Worm (Caenorhabditis elegans) whole organism, midembryonic: ENCODE data around the gene Y49F6B.13.
"Not testable (repeated sequence)": the region's sequence is repeated elsewhere in the genome, so short reads cannot be mapped to it uniquely, and the experiment has no call there.

ENCODE experiments used
- T22C8.4 ChIP-seq: fragments of 200-800 bp; sonication (Bioruptor generic); IDR thresholded peaks from 2 replicates; pipeline ENCODE4 v1.3.6; 2022; ENCODE audit warnings: missing genetic modification characterization, missing compliant biosample characterization
- cog-1 ChIP-seq: sonication (generic microtip); optimal IDR thresholded peaks from 2 replicates; lab custom pipeline; 2016; ENCODE audit warnings: missing genetic modification characterization, missing compliant biosample characterization
- flt-1 ChIP-seq: fragments of 200-800 bp; sonication (Bioruptor generic); IDR thresholded peaks from 2 replicates; pipeline ENCODE4 v1.3.6; 2022; ENCODE audit warnings: missing genetic modification characterization, missing compliant biosample characterization
- klf-2 ChIP-seq: fragments of 200-800 bp; sonication (Bioruptor generic); conservative IDR thresholded peaks from 2 replicates; pipeline ENCODE4 v1.3.6; 2022; ENCODE audit warnings: missing genetic modification reagents, missing genetic modification characterization, missing compliant biosample characterization
- med-1 ChIP-seq: sonication (generic microtip); optimal IDR thresholded peaks from 2 replicates; lab custom pipeline; 2017; ENCODE audit warnings: missing genetic modification characterization, mild to moderate bottlenecking, missing compliant biosample characterization, antibody characterized with exemption, missing genetic modification reagents; ENCODE audit not compliant: insufficient read depth
- ref-1 ChIP-seq: fragments of 200-800 bp; sonication (Bioruptor generic); conservative IDR thresholded peaks from 2 replicates; pipeline ENCODE4 v1.3.6; 2022; ENCODE audit warnings: missing genetic modification reagents, missing genetic modification characterization, missing compliant biosample characterization
- tab-1 ChIP-seq: fragments of 200-800 bp; sonication (Bioruptor generic); IDR thresholded peaks from 2 replicates; pipeline ENCODE4 v1.3.6; 2022; ENCODE audit warnings: missing genetic modification characterization, missing compliant biosample characterization
- ztf-23 ChIP-seq: fragments of 200-800 bp; sonication (Bioruptor generic); IDR thresholded peaks from 2 replicates; pipeline ENCODE4 v1.3.6; 2022; ENCODE audit warnings: missing genetic modification reagents, missing genetic modification characterization, missing compliant biosample characterization
- ztf-29 ChIP-seq: fragments of 200-800 bp; sonication (Bioruptor generic); IDR thresholded peaks from 2 replicates; pipeline ENCODE4 v1.3.6; 2022; ENCODE audit warnings: missing genetic modification reagents, missing genetic modification characterization, missing compliant biosample characterization

Gene Y49F6B.13

DNA sequence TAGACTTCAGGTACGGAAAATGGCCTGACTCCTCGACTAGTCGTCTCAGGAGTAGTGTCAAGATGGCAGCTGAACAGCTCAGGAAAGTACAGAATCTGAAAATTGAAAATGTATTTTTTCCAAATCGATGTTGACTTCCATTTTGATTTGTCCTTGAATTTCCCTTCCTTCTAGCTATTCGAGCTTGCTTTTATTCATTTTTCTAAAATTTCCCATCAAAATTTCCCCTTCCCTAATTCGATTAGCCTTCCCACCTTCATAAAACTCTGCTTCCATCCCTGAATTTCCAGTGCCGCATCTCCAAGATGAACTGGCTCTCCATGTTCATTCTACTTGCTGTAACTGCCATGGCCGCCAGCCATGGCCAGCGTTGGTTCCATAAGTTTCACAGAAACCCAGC, 1.3 kb upstream of the Y49F6B.13 start, which contains the start of gene Y49F6B.6:
Y49F6B.6 (plus strand) TSS at position 301 of the 400 bp plus-strand sequence.
- no peak for TF ChIP-seq ztf-23 (GFP tag; lab: Robert Waterston, UW)

ce11 chrII:3472316-3472715, 813 bp upstream of the Y49F6B.13 start, which contains the start of gene Y49F6B.12:
Y49F6B.12 (minus strand) TSS chrII:3472416.
- TF ChIP-seq T22C8.4 (GFP tag; lab: Robert Waterston, UW) = no peak
- TF ChIP-seq med-1 = no peak
- no peak for TF ChIP-seq cog-1 (tag; lab: Kevin White, UChicago)
- no peak for TF ChIP-seq ref-1 (GFP tag; lab: Robert Waterston, UW)
- no peak for TF ChIP-seq tab-1
- no peak for TF ChIP-seq flt-1
- no peak for TF ChIP-seq ztf-23 (GFP tag; lab: Robert Waterston, UW)
- TF ChIP-seq ztf-29 (GFP tag; lab: Robert Waterston, UW) = no peak
- TF ChIP-seq klf-2 (GFP tag; lab: Robert Waterston, UW) = no peak

- no peak for TF ChIP-seq ztf-29 (GFP tag; lab: Robert Waterston, UW)
- TF ChIP-seq ref-1 (GFP tag; lab: Robert Waterston, UW) = no peak
- TF ChIP-seq ztf-23 (GFP tag; lab: Robert Waterston, UW) = no peak
- TF ChIP-seq klf-2 (GFP tag; lab: Robert Waterston, UW) = no peak
- no peak for TF ChIP-seq tab-1
- TF ChIP-seq T22C8.4 (GFP tag; lab: Robert Waterston, UW) = no peak
- no peak for TF ChIP-seq flt-1
- TF ChIP-seq cog-1 (tag; lab: Kevin White, UChicago) = no peak
- no peak for TF ChIP-seq med-1
These were observed 954 bp downstream of the Y49F6B.13 start, which contains the start of gene Y49F6B.20 for ce11 chrII:3470549-3470948. Y49F6B.20 (minus strand) TSS chrII:3470649.

- TF ChIP-seq ref-1 (GFP tag; lab: Robert Waterston, UW); ztf-29 (GFP tag; lab: Robert Waterston, UW); tab-1: not testable (repeated sequence)
These were observed 6.9 kb downstream of the Y49F6B.13 start, which contains the start of gene C16C8.10 for ce11 chrII:3464580-3464979. C16C8.10 (minus strand) TSS chrII:3464680.

DNA sequence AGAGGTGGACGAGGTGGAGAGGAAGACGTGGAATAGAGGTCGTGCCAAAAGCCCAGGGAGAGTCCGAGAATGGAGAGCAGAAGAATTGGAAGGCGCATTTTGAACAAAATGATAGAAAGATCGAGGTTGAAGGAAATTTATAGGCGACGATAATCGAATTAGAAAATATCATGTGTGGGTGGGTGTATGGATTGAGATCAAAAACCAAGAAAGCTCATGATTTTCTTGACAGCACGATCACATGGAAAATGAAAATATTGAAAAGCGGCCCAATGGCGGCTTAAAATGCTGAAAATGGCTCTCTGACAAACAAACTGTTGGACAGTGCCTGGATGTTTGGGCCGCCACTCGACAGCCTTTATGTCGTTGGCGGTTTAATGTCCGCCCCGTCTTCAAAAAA, 8.4 kb downstream of the Y49F6B.13 start, which contains the start of gene C16C8.9:
C16C8.9 (minus strand) TSS at position 101 of the 400 bp plus-strand sequence.
- TF ChIP-seq cog-1 (tag; lab: Kevin White, UChicago) = no peak

- TF ChIP-seq tab-1 = no peak
- no peak for TF ChIP-seq T22C8.4 (GFP tag; lab: Robert Waterston, UW)
- no peak for TF ChIP-seq cog-1 (tag; lab: Kevin White, UChicago)
- no peak for TF ChIP-seq ztf-29 (GFP tag; lab: Robert Waterston, UW)
- TF ChIP-seq med-1 = no peak
- TF ChIP-seq ref-1 (GFP tag; lab: Robert Waterston, UW) = no peak
- TF ChIP-seq klf-2 (GFP tag; lab: Robert Waterston, UW) = no peak
- no peak for TF ChIP-seq ztf-23 (GFP tag; lab: Robert Waterston, UW)
- no peak for TF ChIP-seq flt-1
These were observed 9.9 kb downstream of the Y49F6B.13 start, which contains the start of gene C16C8.8 for ce11 chrII:3461586-3461985. C16C8.8 (minus strand) TSS chrII:3461686.

- TF ChIP-seq ref-1 (GFP tag; lab: Robert Waterston, UW) (no peak), cog-1 (tag; lab: Kevin White, UChicago) (no peak), ztf-23 (GFP tag; lab: Robert Waterston, UW) (no peak), med-1 (no peak), ztf-29 (GFP tag; lab: Robert Waterston, UW) (no peak)
These were observed 11.5 kb downstream of the Y49F6B.13 start, which contains the start of gene C16C8.7 for ce11 chrII:3460048-3460447. C16C8.7 (minus strand) TSS chrII:3460148.

DNA sequence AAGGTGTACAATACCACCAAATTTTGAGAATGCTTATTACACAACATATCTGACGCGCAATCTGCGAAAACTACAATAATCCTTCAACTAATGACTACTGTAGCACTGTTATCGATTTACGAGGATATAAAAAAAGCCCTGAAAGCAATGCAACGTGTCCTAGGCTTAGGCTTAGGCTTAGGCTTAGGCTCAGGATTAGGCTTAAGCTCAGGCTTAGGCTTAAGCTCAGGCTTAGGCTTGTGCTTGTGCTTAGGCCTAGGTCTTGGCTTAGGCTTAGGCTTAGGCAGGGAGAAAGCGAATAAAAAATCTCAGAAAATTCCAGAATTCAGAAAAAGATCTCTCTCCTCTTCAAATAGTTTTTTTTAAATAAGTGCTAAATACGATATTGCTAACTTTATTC, 12.3 kb downstream of the Y49F6B.13 start:
- TF ChIP-seq flt-1 = no peak
- TF ChIP-seq med-1 = no peak
- TF ChIP-seq ref-1 (GFP tag; lab: Robert Waterston, UW) = no peak

DNA sequence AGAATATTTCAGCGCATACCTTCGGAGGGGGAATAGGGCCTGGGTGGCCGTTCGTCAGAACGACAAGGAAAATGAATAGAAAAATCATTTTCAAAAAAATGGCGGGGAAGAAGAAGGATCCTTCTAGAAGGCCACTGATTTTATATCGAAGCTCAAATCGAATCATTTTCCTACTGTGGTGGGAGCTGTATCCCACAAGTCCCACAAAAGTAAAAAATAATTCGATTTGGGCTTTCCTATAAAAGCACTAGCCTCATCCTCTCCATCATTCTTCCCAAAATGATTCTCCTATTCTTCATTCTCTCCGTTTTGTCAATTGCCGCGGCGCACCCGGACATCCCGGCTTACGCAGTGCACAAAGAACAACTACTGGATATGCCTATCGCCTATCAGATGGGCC, 13.3 kb downstream of the Y49F6B.13 start, which contains the start of the genes C16C8.26 and C16C8.19:
C16C8.26 (minus strand) TSS at position 101 of the 400 bp plus-strand sequence.
C16C8.19 (plus strand) TSS at position 279 of the 400 bp plus-strand sequence.
- TF ChIP-seq T22C8.4 (GFP tag; lab: Robert Waterston, UW) (no peak), ztf-29 (GFP tag; lab: Robert Waterston, UW) (no peak; the same call in 1 of the 2 replicates), flt-1 (no peak), ref-1 (GFP tag; lab: Robert Waterston, UW) (no peak), klf-2 (GFP tag; lab: Robert Waterston, UW) (no peak), cog-1 (tag; lab: Kevin White, UChicago) (no peak), tab-1 (no peak), ztf-23 (GFP tag; lab: Robert Waterston, UW) (no peak), med-1 (no peak)

DNA sequence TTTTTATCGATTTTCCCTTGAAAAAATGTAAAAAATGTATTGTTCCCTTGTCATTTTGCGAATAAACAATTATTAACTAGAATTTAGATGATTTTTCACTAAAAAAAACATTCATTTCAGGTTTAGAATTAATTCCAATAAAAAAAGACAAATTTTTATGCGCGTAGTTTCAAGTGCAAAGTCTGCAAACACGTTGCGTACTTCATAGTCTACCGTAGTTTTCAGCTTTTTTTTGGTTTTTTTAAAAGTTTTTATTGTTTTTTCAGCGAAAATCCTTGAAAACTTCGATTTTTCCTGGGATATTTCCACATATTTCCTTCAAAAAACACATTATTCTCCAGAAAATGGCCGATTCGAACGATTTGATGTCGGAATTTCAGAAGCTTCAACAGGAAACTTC, 18.0 kb downstream of the Y49F6B.13 start, which contains the start of gene C16C8.11:
C16C8.11 (plus strand) TSS at position 188 of the 400 bp plus-strand sequence.
- no peak for TF ChIP-seq flt-1
- TF ChIP-seq cog-1 (tag; lab: Kevin White, UChicago) = no peak
- TF ChIP-seq T22C8.4 (GFP tag; lab: Robert Waterston, UW) = no peak
- TF ChIP-seq med-1 = no peak
- no peak for TF ChIP-seq ztf-23 (GFP tag; lab: Robert Waterston, UW)

ce11 chrII:3452421-3452820, 19.1 kb downstream of the Y49F6B.13 start, which contains the start of gene C16C8.12:
C16C8.12 (plus strand) TSS chrII:3452721.
- TF ChIP-seq klf-2 (GFP tag; lab: Robert Waterston, UW) (no peak), ref-1 (GFP tag; lab: Robert Waterston, UW) (no peak), flt-1 (no peak), ztf-29 (GFP tag; lab: Robert Waterston, UW) (no peak), med-1 (no peak), tab-1 (no peak), T22C8.4 (GFP tag; lab: Robert Waterston, UW) (no peak), ztf-23 (GFP tag; lab: Robert Waterston, UW) (no peak), cog-1 (tag; lab: Kevin White, UChicago) (no peak)
